Fruit fly (Drosophila melanogaster) whole organism, embryonic: Measurements from ENCODE around the gene CG7365.

Source experiments
- Awh ChIP-seq: fragments of 200-800 bp; sonication (Bioruptor generic); IDR thresholded peaks from 2 replicates; pipeline ENCODE4, ENCODE4 v1.3.6; 2022; ENCODE audit warnings: missing biosample characterization, missing genetic modification characterization
- CG10267 ChIP-seq: fragments of 200-800 bp; sonication (Bioruptor generic); optimal IDR thresholded peaks from 2 replicates; lab custom pipeline; 2018; ENCODE audit warnings: missing biosample characterization, mild to moderate bottlenecking, missing genetic modification characterization, moderate library complexity
- CG10321 ChIP-seq: fragments of 200-800 bp; sonication (Bioruptor generic); IDR thresholded peaks from 2 replicates; pipeline ENCODE4 v1.3.6; 2022; ENCODE audit warnings: missing biosample characterization, missing genetic modification characterization
- CG12299 ChIP-seq: fragments of 200-800 bp; sonication (Bioruptor generic); optimal IDR thresholded peaks from 2 replicates; lab custom pipeline; 2018; ENCODE audit warnings: missing biosample characterization, mild to moderate bottlenecking, missing genetic modification characterization
- CG12391 ChIP-seq: fragments of 200-800 bp; sonication (Bioruptor generic); optimal IDR thresholded peaks from 3 replicates; lab custom pipeline; 2018; ENCODE audit warnings: missing biosample characterization, mild to moderate bottlenecking, missing genetic modification characterization, moderate library complexity
- CG15601 ChIP-seq: fragments of 200-800 bp; sonication (Bioruptor generic); optimal IDR thresholded peaks from 3 replicates; lab custom pipeline; 2019; ENCODE audit warnings: missing biosample characterization, mild to moderate bottlenecking, missing genetic modification characterization, moderate library complexity
- CG1647 ChIP-seq: fragments of 200-800 bp; sonication (Bioruptor generic); optimal IDR thresholded peaks from 3 replicates; lab custom pipeline; 2016; ENCODE audit warnings: missing biosample characterization, missing genetic modification characterization
- CG16813 ChIP-seq: fragments of 200-800 bp; sonication (Bioruptor generic); IDR thresholded peaks from 3 replicates; pipeline ENCODE4 v1.3.6; 2022; ENCODE audit warnings: missing biosample characterization, missing genetic modification characterization; ENCODE audit not compliant: partially characterized antibody
- CG17361 ChIP-seq: fragments of 200-800 bp; sonication (Bioruptor generic); IDR thresholded peaks from 3 replicates; pipeline ENCODE4 v1.3.6; 2022; ENCODE audit warnings: missing biosample characterization, missing genetic modification characterization
- CG31365 ChIP-seq: fragments of 200-800 bp; sonication (Bioruptor generic); optimal IDR thresholded peaks from 2 replicates; lab custom pipeline; 2018; ENCODE audit warnings: missing biosample characterization, mild to moderate bottlenecking, missing genetic modification characterization
- CG31388 ChIP-seq: fragments of 200-800 bp; sonication (Bioruptor generic); optimal IDR thresholded peaks from 2 replicates; lab custom pipeline; 2016; ENCODE audit warnings: missing biosample characterization, missing genetic modification characterization
- CG33213 ChIP-seq: fragments of 200-800 bp; sonication (Bioruptor generic); optimal IDR thresholded peaks from 3 replicates; lab custom pipeline; 2016; ENCODE audit warnings: missing biosample characterization, missing genetic modification characterization
- CG4730 ChIP-seq: fragments of 200-800 bp; sonication (Bioruptor generic); IDR thresholded peaks from 2 replicates; pipeline ENCODE4 v1.3.6; 2022; ENCODE audit warnings: missing biosample characterization, missing genetic modification characterization
- CG4854 ChIP-seq: fragments of 200-800 bp; sonication (Bioruptor generic); optimal IDR thresholded peaks from 2 replicates; lab custom pipeline; 2016; ENCODE audit warnings: missing biosample characterization, missing genetic modification characterization, inconsistent platforms
- CG7357 ChIP-seq: fragments of 200-800 bp; sonication (Bioruptor generic); IDR thresholded peaks from 3 replicates; pipeline ENCODE4 v1.3.6; 2022; ENCODE audit warnings: missing biosample characterization, missing genetic modification characterization
- CG7556 ChIP-seq: fragments of 200-800 bp; sonication (Bioruptor generic); optimal IDR thresholded peaks from 2 replicates; lab custom pipeline; 2017; ENCODE audit warnings: missing biosample characterization, mild to moderate bottlenecking, missing genetic modification characterization
- CG8290 ChIP-seq, 3 experiments: fragments of 200-800 bp; sonication (Bioruptor generic); optimal IDR thresholded peaks; 2 replicates each; lab custom pipeline; 2016 to 2019; ENCODE audit warnings: missing biosample characterization in 3 of 3, missing genetic modification characterization in 3 of 3, mild to moderate bottlenecking in 2 of 3, moderate library complexity in 1 of 3
- CG8944 ChIP-seq: fragments of 200-800 bp; sonication (Bioruptor generic); optimal IDR thresholded peaks from 3 replicates; lab custom pipeline; 2016; ENCODE audit warnings: missing biosample characterization, missing genetic modification characterization
- ERR ChIP-seq: fragments of 200-800 bp; sonication (Bioruptor generic); optimal IDR thresholded peaks from 2 replicates; lab custom pipeline; 2016; ENCODE audit warnings: missing biosample characterization, missing genetic modification characterization
- Elba2 ChIP-seq: fragments of 200-800 bp; sonication (Bioruptor generic); optimal IDR thresholded peaks from 3 replicates; lab custom pipeline; 2016; ENCODE audit warnings: missing biosample characterization, missing genetic modification characterization
- Hmr ChIP-seq: fragments of 200-800 bp; sonication (Bioruptor generic); optimal IDR thresholded peaks from 3 replicates; lab custom pipeline; 2017; ENCODE audit warnings: mild to moderate bottlenecking, missing biosample characterization, missing genetic modification reagents, missing genetic modification characterization
- Med ChIP-seq: fragments of 200-800 bp; sonication (Bioruptor generic); peaks from one replicate; lab custom pipeline; 2016; ENCODE audit warnings: missing biosample characterization, missing genetic modification characterization, mild to moderate bottlenecking, inconsistent platforms, moderate library complexity
- Mes4 ChIP-seq: fragments of 200-800 bp; sonication (Bioruptor generic); optimal IDR thresholded peaks from 2 replicates; lab custom pipeline; 2016; ENCODE audit warnings: missing biosample characterization, missing genetic modification characterization
- NC2β ChIP-seq: fragments of 200-800 bp; sonication (Bioruptor generic); optimal IDR thresholded peaks from 2 replicates; lab custom pipeline; 2016; ENCODE audit warnings: missing biosample characterization, missing genetic modification characterization
- Nf-YA ChIP-seq: fragments of 200-800 bp; sonication (Bioruptor generic); IDR thresholded peaks from 2 replicates; pipeline ENCODE4 v1.3.6; 2022; ENCODE audit warnings: missing biosample characterization, missing genetic modification characterization
- ab ChIP-seq: fragments of 200-800 bp; sonication (Bioruptor generic); optimal IDR thresholded peaks from 2 replicates; lab custom pipeline; 2016; ENCODE audit warnings: missing biosample characterization, missing genetic modification characterization
- ac ChIP-seq: fragments of 200-800 bp; sonication (Bioruptor generic); optimal IDR thresholded peaks from 3 replicates; lab custom pipeline; 2017; ENCODE audit warnings: missing biosample characterization, mild to moderate bottlenecking, missing genetic modification characterization
- da ChIP-seq: fragments of 200-800 bp; sonication (Bioruptor generic); optimal IDR thresholded peaks from 2 replicates; lab custom pipeline; 2016; ENCODE audit warnings: missing biosample characterization, missing genetic modification characterization
- danr ChIP-seq: fragments of 200-800 bp; sonication (Bioruptor generic); IDR thresholded peaks from 2 replicates; pipeline ENCODE4 v1.3.6; 2022; ENCODE audit warnings: missing biosample characterization, missing genetic modification characterization
- dimm ChIP-seq: fragments of 200-800 bp; sonication (Bioruptor generic); IDR thresholded peaks from 2 replicates; pipeline ENCODE4 v1.3.6; 2022; ENCODE audit warnings: missing biosample characterization, missing genetic modification characterization
- ewg ChIP-seq: fragments of 200-800 bp; sonication (Bioruptor generic); optimal IDR thresholded peaks from 3 replicates; lab custom pipeline; 2017; ENCODE audit warnings: mild to moderate bottlenecking, missing biosample characterization, missing genetic modification reagents, missing genetic modification characterization
- exex ChIP-seq: fragments of 200-800 bp; sonication (Bioruptor generic); optimal IDR thresholded peaks from 4 replicates; lab custom pipeline; 2018; ENCODE audit warnings: missing biosample characterization, mild to moderate bottlenecking, missing genetic modification characterization, moderate library complexity
- fd96Cb ChIP-seq: fragments of 200-800 bp; sonication (Bioruptor generic); optimal IDR thresholded peaks from 2 replicates; lab custom pipeline; 2018; ENCODE audit warnings: missing biosample characterization, mild to moderate bottlenecking, missing genetic modification characterization, moderate library complexity
- gem ChIP-seq: fragments of 200-800 bp; sonication (Bioruptor generic); optimal IDR thresholded peaks from 2 replicates; lab custom pipeline; 2019; ENCODE audit warnings: missing biosample characterization, mild to moderate bottlenecking, missing genetic modification characterization, moderate library complexity
- gsb ChIP-seq: fragments of 200-800 bp; sonication (Bioruptor generic); IDR thresholded peaks from 2 replicates; pipeline ENCODE4 v1.3.6; 2022; ENCODE audit warnings: missing biosample characterization, missing genetic modification characterization
- gsb-n ChIP-seq: fragments of 200-800 bp; sonication (Bioruptor generic); optimal IDR thresholded peaks from 3 replicates; lab custom pipeline; 2018; ENCODE audit warnings: missing biosample characterization, mild to moderate bottlenecking, missing genetic modification characterization
- her ChIP-seq: fragments of 200-800 bp; sonication (Bioruptor generic); optimal IDR thresholded peaks from 2 replicates; lab custom pipeline; 2016; ENCODE audit warnings: missing biosample characterization, missing genetic modification characterization
- ind ChIP-seq: fragments of 200-800 bp; sonication (Bioruptor generic); optimal IDR thresholded peaks from 3 replicates; lab custom pipeline; 2016; ENCODE audit warnings: missing biosample characterization, missing genetic modification characterization
- insv ChIP-seq, 2 experiments: fragments of 200-800 bp; sonication (Bioruptor generic); optimal IDR thresholded peaks; 3 replicates each; lab custom pipeline; 2016 to 2018; ENCODE audit warnings: missing biosample characterization in 2 of 2, missing genetic modification characterization in 2 of 2
- jumu ChIP-seq: fragments of 200-800 bp; sonication (Bioruptor generic); optimal IDR thresholded peaks from 3 replicates; lab custom pipeline; 2016; ENCODE audit warnings: missing biosample characterization, missing genetic modification characterization
- kay ChIP-seq: fragments of 200-800 bp; sonication (Bioruptor generic); optimal IDR thresholded peaks from 2 replicates; lab custom pipeline; 2016; ENCODE audit warnings: missing biosample characterization, missing genetic modification characterization
- kni ChIP-seq: fragments of 200-800 bp; sonication (Bioruptor generic); optimal IDR thresholded peaks from 3 replicates; lab custom pipeline; 2017; ENCODE audit warnings: mild to moderate bottlenecking, missing biosample characterization, missing genetic modification reagents, missing genetic modification characterization
- mam ChIP-seq: fragments of 200-800 bp; sonication (Bioruptor generic); optimal IDR thresholded peaks from 3 replicates; lab custom pipeline; 2016; ENCODE audit warnings: missing biosample characterization, missing genetic modification characterization
- sd ChIP-seq: fragments of 200-800 bp; sonication (Bioruptor generic); optimal IDR thresholded peaks from 3 replicates; lab custom pipeline; 2018; ENCODE audit warnings: missing biosample characterization, mild to moderate bottlenecking, missing genetic modification characterization, moderate library complexity
- sqz ChIP-seq: fragments of 200-800 bp; sonication (Bioruptor generic); optimal IDR thresholded peaks from 3 replicates; lab custom pipeline; 2018; ENCODE audit warnings: missing biosample characterization, mild to moderate bottlenecking, missing genetic modification characterization
- ssp ChIP-seq: fragments of 200-800 bp; sonication (Bioruptor generic); IDR thresholded peaks from 2 replicates; pipeline ENCODE4 v1.3.6; 2022; ENCODE audit warnings: missing biosample characterization, missing genetic modification characterization
- tio ChIP-seq: fragments of 200-800 bp; sonication (Bioruptor generic); optimal IDR thresholded peaks from 2 replicates; lab custom pipeline; 2017; ENCODE audit warnings: missing biosample characterization, missing genetic modification characterization, inconsistent platforms
- tna ChIP-seq: fragments of 200-800 bp; sonication (Bioruptor generic); IDR thresholded peaks from 2 replicates; pipeline ENCODE4 v1.3.6; 2022; ENCODE audit warnings: missing biosample characterization, missing genetic modification characterization; ENCODE audit not compliant: partially characterized antibody
- tup ChIP-seq: fragments of 200-800 bp; sonication (Bioruptor generic); optimal IDR thresholded peaks from 2 replicates; lab custom pipeline; 2016; ENCODE audit warnings: missing biosample characterization, mild to moderate bottlenecking, missing genetic modification characterization, moderate library complexity
- wek ChIP-seq: fragments of 200-800 bp; sonication (Bioruptor generic); optimal IDR thresholded peaks from 3 replicates; lab custom pipeline; 2018; ENCODE audit warnings: missing biosample characterization, mild to moderate bottlenecking, missing genetic modification characterization, moderate library complexity
- yki ChIP-seq: fragments of >200 bp; optimal IDR thresholded peaks from 3 replicates; lab custom pipeline; 2018

CG7365 gene

DNA sequence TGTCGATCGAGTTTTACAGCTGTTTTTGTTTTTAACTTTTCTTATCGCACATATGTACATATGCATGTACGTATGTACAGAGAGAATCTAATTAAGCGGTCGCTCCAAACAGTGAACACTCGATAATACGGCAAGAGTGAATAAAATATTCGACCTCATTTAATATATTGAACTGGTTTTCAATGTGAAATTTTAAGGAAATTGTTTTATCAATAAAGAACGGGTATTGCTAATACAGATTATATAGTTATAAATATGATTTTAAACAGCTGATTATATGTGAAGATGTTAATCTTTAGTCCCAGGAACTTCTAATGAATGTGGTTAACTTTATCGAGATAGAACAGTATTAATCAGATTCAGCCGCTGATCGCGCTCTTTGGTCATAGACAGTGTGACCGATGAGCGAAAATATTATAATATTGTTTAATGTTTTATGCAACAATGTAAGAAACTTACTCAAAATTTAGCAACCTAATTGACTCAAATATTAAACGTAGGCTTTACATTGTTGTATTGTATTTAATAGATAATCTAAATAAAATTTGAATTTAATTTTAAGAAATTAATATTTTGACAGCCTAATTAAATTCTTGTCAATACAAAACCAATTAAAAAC, 13.5 kb upstream of the CG7365 start, which contains the start of gene CG7328 (continued):
- TF ChIP-seq tup (GFP tag; lab: Kevin White, UChicago) (no peak), Awh (GFP tag; lab: Robert Waterston, UW) (no peak), CG15601 (tag; lab: Kevin White, UChicago) (no peak), mam (peak; percentile 50), CG31365 (tag; lab: Kevin White, UChicago) (no peak), tio (no peak), dimm (no peak), wek (peak; percentile 37), ac (GFP tag; lab: Kevin White, UChicago) (no peak), kay (no peak), Nf-YA (GFP tag; lab: Robert Waterston, UW) (no peak), Hmr (peak; percentile 63), CG8290 (GFP tag; optimal IDR thresholded peaks at IDR 0.05; lab: Kevin White, UChicago) (no peak), CG8290 (tag; optimal IDR thresholded peaks at IDR 0.05; lab: Kevin White, UChicago) (no peak), CG4854 (GFP tag; lab: Kevin White, UChicago) (no peak), danr (GFP tag; lab: Robert Waterston, UW) (no peak), ewg (GFP tag; lab: Kevin White, UChicago) (peak; percentile 4), CG12299 (peak; percentile 6), ab (GFP tag; lab: Kevin White, UChicago) (no peak), kni (GFP tag; lab: Kevin White, UChicago) (no peak), CG1647 (GFP tag; lab: Kevin White, UChicago) (no peak), CG10267 (tag; lab: Kevin White, UChicago) (no peak), her (GFP tag; lab: Kevin White, UChicago) (no peak), CG16813 (GFP tag; lab: Robert Waterston, UW) (no peak), exex (tag; lab: Kevin White, UChicago) (peak; percentile 54), ERR (GFP tag; lab: Kevin White, UChicago) (no peak), gsb (no peak), NC2β (no peak), Elba2 (no peak), sd (tag; lab: Kevin White, UChicago) (no peak), CG33213 (GFP tag; lab: Kevin White, UChicago) (no peak), CG8944 (peak; percentile 16), tna (GFP tag; lab: Robert Waterston, UW) (no peak), CG31388 (no peak), CG7357 (GFP tag; lab: Robert Waterston, UW) (peak; percentile 36; the same call in 1 of the 3 replicates), jumu (GFP tag; lab: Kevin White, UChicago) (no peak), gsb-n (tag; lab: Kevin White, UChicago) (no peak), sqz (GFP tag; lab: Kevin White, UChicago) (no peak), fd96Cb (tag; lab: Kevin White, UChicago) (peak; percentile 0), CG7556 (GFP tag; lab: Kevin White, UChicago) (no peak), yki (no peak), da (GFP tag; lab: Kevin White, UChicago) (peak; percentile 29), gem (tag; lab: Kevin White, UChicago) (no peak), Med (GFP tag; lab: Kevin White, UChicago) (peak; percentile 88), CG4730 (no peak), CG12391 (no peak), ind (no peak), CG17361 (GFP tag; lab: Robert Waterston, UW) (no peak), Mes4 (GFP tag; lab: Kevin White, UChicago) (peak; percentile 21), CG10321 (GFP tag; lab: Robert Waterston, UW) (no peak), ssp (no peak), insv (GFP tag; optimal IDR thresholded peaks at IDR 0.05; lab: Kevin White, UChicago) (peak in 1 of 2 experiments; percentile 5)
